Fruit fly (Drosophila melanogaster) whole organism, embryonic: ENCODE measurements around the gene CG12811.
A peak's percentile ranks its signal among the peaks of the same experiment; 100 is the strongest.

Experiments used
- CG10209 ChIP-seq: fragments of 200-800 bp; sonication (Bioruptor generic); optimal IDR thresholded peaks from 3 replicates; lab custom pipeline; 2017; ENCODE audit warnings: missing biosample characterization, mild to moderate bottlenecking, missing genetic modification characterization, missing genetic modification reagents
- CG10431 ChIP-seq: fragments of 200-800 bp; sonication (Bioruptor generic); optimal IDR thresholded peaks from 3 replicates; lab custom pipeline; 2018; ENCODE audit warnings: missing biosample characterization, mild to moderate bottlenecking, missing genetic modification characterization
- CG10565 ChIP-seq: fragments of 200-800 bp; sonication (Bioruptor generic); optimal IDR thresholded peaks from 3 replicates; lab custom pipeline; 2016; ENCODE audit warnings: missing biosample characterization, mild to moderate bottlenecking, missing genetic modification characterization
- CG12104 ChIP-seq: fragments of 200-800 bp; sonication (Bioruptor generic); optimal IDR thresholded peaks from 3 replicates; lab custom pipeline; 2016; ENCODE audit warnings: missing biosample characterization, missing genetic modification characterization
- CG12219 ChIP-seq: fragments of 200-800 bp; sonication (Bioruptor generic); optimal IDR thresholded peaks from 3 replicates; lab custom pipeline; 2018; ENCODE audit warnings: missing biosample characterization, mild to moderate bottlenecking, missing genetic modification characterization
- CG13424 ChIP-seq: fragments of 200-800 bp; sonication (Bioruptor generic); optimal IDR thresholded peaks from 2 replicates; lab custom pipeline; 2019; ENCODE audit warnings: missing biosample characterization, mild to moderate bottlenecking, missing genetic modification characterization, moderate library complexity
- CG13775 ChIP-seq: fragments of 200-800 bp; sonication (Bioruptor generic); optimal IDR thresholded peaks from 3 replicates; lab custom pipeline; 2017; ENCODE audit warnings: missing biosample characterization, mild to moderate bottlenecking, missing genetic modification characterization
- CG14667 ChIP-seq: fragments of 200-800 bp; sonication (Bioruptor generic); IDR thresholded peaks from 2 replicates; pipeline ENCODE4 v1.3.6; 2022; ENCODE audit warnings: missing biosample characterization, missing genetic modification characterization
- CG1529 ChIP-seq: fragments of 200-800 bp; sonication (Bioruptor generic); optimal IDR thresholded peaks from 3 replicates; lab custom pipeline; 2018; ENCODE audit warnings: missing biosample characterization, missing genetic modification characterization
- CG17829 ChIP-seq: fragments of 200-800 bp; optimal IDR thresholded peaks from 2 replicates; lab custom pipeline; 2019; ENCODE audit warnings: missing biosample characterization, mild to moderate bottlenecking, missing genetic modification characterization, moderate library complexity
- CG18262 ChIP-seq: fragments of 200-800 bp; optimal IDR thresholded peaks from 3 replicates; lab custom pipeline; 2019; ENCODE audit warnings: missing biosample characterization, mild to moderate bottlenecking, missing genetic modification characterization, moderate library complexity
- CG18599 ChIP-seq: fragments of 200-800 bp; sonication (Bioruptor generic); optimal IDR thresholded peaks from 3 replicates; lab custom pipeline; 2017; ENCODE audit warnings: missing biosample characterization, missing genetic modification characterization, mild to moderate bottlenecking, moderate library complexity, missing genetic modification reagents
- CG2120 ChIP-seq: fragments of 200-800 bp; sonication (Bioruptor generic); optimal IDR thresholded peaks from 3 replicates; lab custom pipeline; 2016; ENCODE audit warnings: missing biosample characterization, missing genetic modification characterization
- CG2202 ChIP-seq: fragments of 200-800 bp; sonication (Bioruptor generic); optimal IDR thresholded peaks from 2 replicates; lab custom pipeline; 2018; ENCODE audit warnings: missing biosample characterization, mild to moderate bottlenecking, missing genetic modification characterization
- CG34422 ChIP-seq: fragments of 200-800 bp; sonication (Bioruptor generic); IDR thresholded peaks from 3 replicates; pipeline ENCODE4 v1.3.6; 2022; ENCODE audit warnings: missing biosample characterization, missing genetic modification characterization
- CG6654 ChIP-seq: fragments of 200-800 bp; sonication (Bioruptor generic); optimal IDR thresholded peaks from 2 replicates; lab custom pipeline; 2017; ENCODE audit warnings: missing biosample characterization, mild to moderate bottlenecking, missing genetic modification characterization
- CG6683 ChIP-seq: fragments of 200-800 bp; sonication (Bioruptor generic); optimal IDR thresholded peaks from 2 replicates; lab custom pipeline; 2017; ENCODE audit warnings: missing biosample characterization, mild to moderate bottlenecking, missing genetic modification characterization, missing genetic modification reagents
- CG8290 ChIP-seq, 3 experiments: fragments of 200-800 bp; sonication (Bioruptor generic); optimal IDR thresholded peaks; 2 replicates each; lab custom pipeline; 2016 to 2019; ENCODE audit warnings: missing biosample characterization in 3 of 3, missing genetic modification characterization in 3 of 3, mild to moderate bottlenecking in 2 of 3, moderate library complexity in 1 of 3
- CG8478 ChIP-seq: fragments of >200 bp; optimal IDR thresholded peaks from 2 replicates; lab custom pipeline; 2018
- CG9609 ChIP-seq: fragments of 200-800 bp; sonication (Bioruptor generic); optimal IDR thresholded peaks from 3 replicates; lab custom pipeline; 2016; ENCODE audit warnings: missing biosample characterization, missing genetic modification characterization
- CG9817 ChIP-seq: fragments of 200-800 bp; sonication (Bioruptor generic); optimal IDR thresholded peaks from 2 replicates; lab custom pipeline; 2018; ENCODE audit warnings: missing biosample characterization, mild to moderate bottlenecking, missing genetic modification characterization, moderate library complexity
- Dip3 ChIP-seq: fragments of 200-800 bp; sonication (Bioruptor generic); optimal IDR thresholded peaks from 3 replicates; lab custom pipeline; 2016; ENCODE audit warnings: missing biosample characterization, missing genetic modification characterization
- Doc2 ChIP-seq: fragments of 200-800 bp; sonication (Bioruptor generic); IDR thresholded peaks from 2 replicates; pipeline ENCODE4 v1.3.6; 2022; ENCODE audit warnings: missing biosample characterization, missing genetic modification characterization
- E2f2 ChIP-seq: fragments of 200-800 bp; sonication (Bioruptor generic); IDR thresholded peaks from 2 replicates; pipeline ENCODE4 v1.3.6; 2022; ENCODE audit warnings: missing biosample characterization, missing genetic modification characterization
- H2.0 ChIP-seq: fragments of 200-800 bp; sonication (Bioruptor generic); IDR thresholded peaks from 2 replicates; pipeline ENCODE4 v1.3.6; 2022; ENCODE audit warnings: missing biosample characterization, missing genetic modification characterization
- HHEX ChIP-seq: fragments of 200-800 bp; sonication (Bioruptor generic); optimal IDR thresholded peaks from 3 replicates; lab custom pipeline; 2017; ENCODE audit warnings: missing biosample characterization, mild to moderate bottlenecking, missing genetic modification characterization, missing genetic modification reagents
- HLH54F ChIP-seq: fragments of 200-800 bp; sonication (Bioruptor generic); optimal IDR thresholded peaks from 3 replicates; lab custom pipeline; 2016; ENCODE audit warnings: missing biosample characterization, missing genetic modification characterization
- Kr ChIP-seq: fragments of 200-800 bp; sonication (Bioruptor generic); optimal IDR thresholded peaks from 2 replicates; lab custom pipeline; 2017; ENCODE audit warnings: missing biosample characterization, mild to moderate bottlenecking, missing genetic modification characterization
- Pdp1 ChIP-seq, 2 experiments: fragments of 200-800 bp; sonication (Bioruptor generic); optimal IDR thresholded peaks; 3 replicates each; lab custom pipeline; 2016; ENCODE audit warnings: missing biosample characterization in 2 of 2, missing genetic modification characterization in 2 of 2, mild to moderate bottlenecking in 1 of 2, moderate library complexity in 1 of 2
- Ptx1 ChIP-seq: fragments of 200-800 bp; sonication (Bioruptor generic); IDR thresholded peaks from 2 replicates; pipeline ENCODE4 v1.3.6; 2022; ENCODE audit warnings: missing biosample characterization, missing genetic modification characterization
- Rfx ChIP-seq: fragments of 200-800 bp; sonication (Bioruptor generic); IDR thresholded peaks from 2 replicates; pipeline ENCODE4 v1.3.6; 2022; ENCODE audit warnings: missing biosample characterization, missing genetic modification characterization
- Sin3A ChIP-seq: fragments of >200 bp; optimal IDR thresholded peaks from 2 replicates; lab custom pipeline; 2018
- YL-1 ChIP-seq: fragments of 200-800 bp; sonication (Bioruptor generic); optimal IDR thresholded peaks from 3 replicates; lab custom pipeline; 2017; ENCODE audit warnings: missing biosample characterization, mild to moderate bottlenecking, missing genetic modification characterization
- ac ChIP-seq: fragments of 200-800 bp; sonication (Bioruptor generic); optimal IDR thresholded peaks from 3 replicates; lab custom pipeline; 2017; ENCODE audit warnings: missing biosample characterization, mild to moderate bottlenecking, missing genetic modification characterization
- amos ChIP-seq: fragments of 200-800 bp; sonication (Bioruptor generic); IDR thresholded peaks from 2 replicates; pipeline ENCODE4 v1.3.6; 2022; ENCODE audit warnings: missing biosample characterization, missing genetic modification characterization; ENCODE audit not compliant: partially characterized antibody
- ap ChIP-seq: fragments of 200-800 bp; sonication (Bioruptor generic); IDR thresholded peaks from 2 replicates; pipeline ENCODE4 v1.3.6; 2022; ENCODE audit warnings: missing biosample characterization, missing genetic modification characterization
- btn ChIP-seq: fragments of 200-800 bp; sonication (Bioruptor generic); optimal IDR thresholded peaks from 2 replicates; lab custom pipeline; 2016; ENCODE audit warnings: missing biosample characterization, missing genetic modification characterization
- croc ChIP-seq: fragments of 200-800 bp; sonication (Bioruptor generic); conservative IDR thresholded peaks from 3 replicates; pipeline ENCODE4 v1.3.6; 2022; ENCODE audit warnings: missing biosample characterization, missing genetic modification characterization
- eve ChIP-seq, 2 experiments: fragments of >200 bp; optimal IDR thresholded peaks; 2 replicates each; lab custom pipeline; 2017; ENCODE audit warnings: missing biosample characterization in 2 of 2, missing genetic modification characterization in 2 of 2
- exex ChIP-seq: fragments of 200-800 bp; sonication (Bioruptor generic); optimal IDR thresholded peaks from 4 replicates; lab custom pipeline; 2018; ENCODE audit warnings: missing biosample characterization, mild to moderate bottlenecking, missing genetic modification characterization, moderate library complexity
- gsb ChIP-seq: fragments of 200-800 bp; sonication (Bioruptor generic); IDR thresholded peaks from 2 replicates; pipeline ENCODE4 v1.3.6; 2022; ENCODE audit warnings: missing biosample characterization, missing genetic modification characterization
- h ChIP-seq: fragments of >200 bp; optimal IDR thresholded peaks from 2 replicates; lab custom pipeline; 2017
- hb ChIP-seq: fragments of 200-800 bp; sonication (Bioruptor generic); IDR thresholded peaks from 3 replicates; pipeline ENCODE4 v1.3.6; 2022; ENCODE audit warnings: missing biosample characterization, missing genetic modification characterization; ENCODE audit not compliant: partially characterized antibody
- jing ChIP-seq: fragments of 200-800 bp; sonication (Bioruptor generic); optimal IDR thresholded peaks from 2 replicates; lab custom pipeline; 2018; ENCODE audit warnings: missing biosample characterization, mild to moderate bottlenecking, missing genetic modification characterization
- maf-S ChIP-seq: fragments of 200-800 bp; sonication (Bioruptor generic); optimal IDR thresholded peaks from 2 replicates; lab custom pipeline; 2016; ENCODE audit warnings: missing biosample characterization, missing genetic modification characterization
- org-1 ChIP-seq: fragments of 200-800 bp; sonication (Bioruptor generic); optimal IDR thresholded peaks from 2 replicates; lab custom pipeline; 2017; ENCODE audit warnings: missing biosample characterization, missing genetic modification characterization
- pnt ChIP-seq: fragments of 200-800 bp; sonication (Bioruptor generic); optimal IDR thresholded peaks from 3 replicates; lab custom pipeline; 2016; ENCODE audit warnings: missing biosample characterization, missing genetic modification characterization
- sisA ChIP-seq: fragments of 200-800 bp; sonication (Bioruptor generic); IDR thresholded peaks from 2 replicates; pipeline ENCODE4 v1.3.6; 2022; ENCODE audit warnings: missing biosample characterization, missing genetic modification characterization
- slou ChIP-seq: fragments of 200-800 bp; sonication (Bioruptor generic); optimal IDR thresholded peaks from 3 replicates; lab custom pipeline; 2016; ENCODE audit warnings: missing biosample characterization, missing genetic modification characterization
- ssp ChIP-seq: fragments of 200-800 bp; sonication (Bioruptor generic); IDR thresholded peaks from 2 replicates; pipeline ENCODE4 v1.3.6; 2022; ENCODE audit warnings: missing biosample characterization, missing genetic modification characterization
- vfl ChIP-seq: fragments of 200-800 bp; sonication (Bioruptor generic); optimal IDR thresholded peaks from 2 replicates; lab custom pipeline; 2016; ENCODE audit warnings: missing biosample characterization, missing genetic modification characterization

CG12811 gene

dm6 chr3R:10048035-10048774 lies 392 bp downstream of the CG12811 start (continued):
- TF ChIP-seq YL-1 (GFP tag; lab: Kevin White, UChicago): no peak
- no peak for TF ChIP-seq CG9609 (GFP tag; lab: Kevin White, UChicago)
- TF ChIP-seq CG10565 (GFP tag; lab: Kevin White, UChicago): no peak
- no peak for TF ChIP-seq CG10431 (GFP tag; lab: Kevin White, UChicago)
- TF ChIP-seq CG18599 (GFP tag; lab: Kevin White, UChicago): peak; percentile 46
- no peak for TF ChIP-seq CG9817 (tag; lab: Kevin White, UChicago)
- 0 out of 3 replicates have a peak, but pooled peaks have one; percentile 20 for TF ChIP-seq CG34422 (GFP tag; lab: Robert Waterston, UW)
- no peak for TF ChIP-seq hb (GFP tag; lab: Robert Waterston, UW)
- TF ChIP-seq CG14667 (GFP tag; lab: Robert Waterston, UW): no peak
- no peak for TF ChIP-seq maf-S (GFP tag; lab: Kevin White, UChicago)
- no peak for TF ChIP-seq CG2202
- no peak for TF ChIP-seq Dip3 (GFP tag; lab: Kevin White, UChicago)
- no peak for TF ChIP-seq H2.0 (GFP tag; lab: Robert Waterston, UW)
- peak; percentile 40 for TF ChIP-seq CG13775 (GFP tag; lab: Kevin White, UChicago)
- peak; percentile 38 for TF ChIP-seq CG10209 (GFP tag; lab: Kevin White, UChicago)
- TF ChIP-seq btn: no peak
- TF ChIP-seq CG13424: peak; percentile 63
- TF ChIP-seq Doc2 (GFP tag; lab: Robert Waterston, UW): no peak
- TF ChIP-seq Kr (GFP tag; lab: Kevin White, UChicago): no peak
- peak; percentile 21 for TF ChIP-seq CG12219 (GFP tag; lab: Kevin White, UChicago)
- TF ChIP-seq jing (GFP tag; lab: Kevin White, UChicago): no peak
- peak; percentile 35 for TF ChIP-seq CG2120
- TF ChIP-seq CG1529 (GFP tag; lab: Kevin White, UChicago): peak; percentile 34
- TF ChIP-seq CG12104 (GFP tag; lab: Kevin White, UChicago): peak; percentile 52
- TF ChIP-seq croc: no peak
- TF ChIP-seq vfl: no peak
- TF ChIP-seq slou (GFP tag; lab: Kevin White, UChicago): no peak
- no peak for TF ChIP-seq amos (GFP tag; lab: Robert Waterston, UW)
- TF ChIP-seq gsb: no peak
- no peak for TF ChIP-seq CG8478 (lab: Kevin White, UChicago)
- TF ChIP-seq HHEX: peak; percentile 38
- no peak for TF ChIP-seq E2f2 (GFP tag; lab: Robert Waterston, UW)
- TF ChIP-seq Pdp1 (GFP tag; optimal IDR thresholded peaks at IDR 0.05; lab: Kevin White, UChicago): no peak
- no peak for TF ChIP-seq ac (GFP tag; lab: Kevin White, UChicago)
- no peak for TF ChIP-seq eve (GFP tag; optimal IDR thresholded peaks at IDR 0.05; lab: Kevin White, UChicago)
- no peak for TF ChIP-seq exex
- TF ChIP-seq org-1 (GFP tag; lab: Kevin White, UChicago): peak; percentile 36
- peak; percentile 63 for TF ChIP-seq CG18262 (tag; lab: Kevin White, UChicago)
- TF ChIP-seq ap: no peak
- TF ChIP-seq CG17829 (tag; lab: Kevin White, UChicago): peak; percentile 51
- TF ChIP-seq Sin3A (lab: Kevin White, UChicago): no peak
- TF ChIP-seq Rfx: no peak
- no peak for TF ChIP-seq pnt (GFP tag; lab: Kevin White, UChicago)
- no peak for TF ChIP-seq CG6683 (GFP tag; lab: Kevin White, UChicago)
- no peak for TF ChIP-seq h (lab: Kevin White, UChicago)
- no peak for TF ChIP-seq CG6654 (GFP tag; lab: Kevin White, UChicago)
- no peak for TF ChIP-seq ssp (GFP tag; lab: Robert Waterston, UW)
- no peak for TF ChIP-seq CG8290 (GFP tag; optimal IDR thresholded peaks at IDR 0.05; lab: Kevin White, UChicago)
- no peak for TF ChIP-seq CG8290 (tag; optimal IDR thresholded peaks at IDR 0.05; lab: Kevin White, UChicago)
- TF ChIP-seq HLH54F: no peak
- peak; percentile 37; the same call in 1 of the 2 replicates for TF ChIP-seq Ptx1 (GFP tag; lab: Robert Waterston, UW)
- TF ChIP-seq sisA (GFP tag; lab: Robert Waterston, UW): peak; percentile 26
